Fruit fly (Drosophila melanogaster) S2 (cell line): ENCODE measurements around the gene bgm.

Experiments
- CG8478 ChIP-seq: fragments of >200 bp; optimal IDR thresholded peaks from 2 replicates; lab custom pipeline; 2018
- CTCF ChIP-seq, 2 experiments: fragments of >200 bp; optimal IDR thresholded peaks; 2 replicates each; lab custom pipeline; 2018

dm6 chr2L:14038718-14039117 lies 25.9 kb downstream of the bgm start:
- TF ChIP-seq CG8478 (lab: Kevin White, UChicago), result no peak
- TF ChIP-seq CTCF (optimal IDR thresholded peaks at IDR 0.05; lab: Kevin White, UChicago), result no peak
